Fruit fly (Drosophila melanogaster) whole organism, pupa: ENCODE results near the gene Cht2.
A peak's percentile ranks its signal among the peaks of the same experiment; 100 is the strongest.

Experiments used
- CG12605 ChIP-seq: fragments of 200-800 bp; sonication (Bioruptor generic); IDR thresholded peaks from 2 replicates; pipeline ENCODE4 v1.3.6; 2022; ENCODE audit warnings: missing biosample characterization, missing genetic modification characterization
- CG13204 ChIP-seq: fragments of 200-800 bp; sonication (Bioruptor generic); optimal IDR thresholded peaks from 2 replicates; lab custom pipeline; 2018; ENCODE audit warnings: missing biosample characterization, mild to moderate bottlenecking, missing genetic modification characterization, moderate library complexity
- CG14655 ChIP-seq: fragments of 200-800 bp; sonication (Bioruptor generic); optimal IDR thresholded peaks from 3 replicates; lab custom pipeline; 2017; ENCODE audit warnings: mild to moderate bottlenecking, missing biosample characterization, missing genetic modification reagents, missing genetic modification characterization
- CG15710 ChIP-seq: fragments of 200-800 bp; sonication (Bioruptor generic); optimal IDR thresholded peaks from 2 replicates; lab custom pipeline; 2018; ENCODE audit warnings: missing biosample characterization, mild to moderate bottlenecking, missing genetic modification characterization, moderate library complexity
- CG17806 ChIP-seq: fragments of 200-800 bp; sonication (Bioruptor generic); optimal IDR thresholded peaks from 2 replicates; lab custom pipeline; 2018; ENCODE audit warnings: missing biosample characterization, mild to moderate bottlenecking, missing genetic modification characterization, moderate library complexity
- CG4496 ChIP-seq: fragments of 200-800 bp; sonication (Bioruptor generic); IDR thresholded peaks from 3 replicates; pipeline ENCODE4 v1.3.6; 2022; ENCODE audit warnings: missing biosample characterization, missing genetic modification characterization
- CG8159 ChIP-seq: fragments of 200-800 bp; sonication (Bioruptor generic); optimal IDR thresholded peaks from 3 replicates; lab custom pipeline; 2018; ENCODE audit warnings: missing biosample characterization, mild to moderate bottlenecking, missing genetic modification characterization, moderate library complexity
- EcR ChIP-seq: fragments of 200-800 bp; sonication (Bioruptor generic); optimal IDR thresholded peaks from 3 replicates; lab custom pipeline; 2019; ENCODE audit warnings: missing biosample characterization, missing genetic modification characterization, mild to moderate bottlenecking, moderate library complexity, missing genetic modification reagents
- Pif1A ChIP-seq: fragments of 200-800 bp; sonication (Bioruptor generic); optimal IDR thresholded peaks from 3 replicates; lab custom pipeline; 2016; ENCODE audit warnings: missing biosample characterization, missing genetic modification characterization

- no peak for TF ChIP-seq CG8159 (tag; lab: Kevin White, UChicago)
- no peak for TF ChIP-seq CG14655 (GFP tag; lab: Kevin White, UChicago)
- no peak for TF ChIP-seq Pif1A
- TF ChIP-seq CG12605 (GFP tag; lab: Robert Waterston, UW): no peak
- peak; percentile 52 for TF ChIP-seq EcR (GFP tag; lab: Kevin White, UChicago)
- no peak for TF ChIP-seq CG15710 (tag; lab: Kevin White, UChicago)
- TF ChIP-seq CG17806 (tag; lab: Kevin White, UChicago): no peak
- no peak for TF ChIP-seq CG4496
- TF ChIP-seq CG13204 (GFP tag; lab: Kevin White, UChicago): no peak
Observed at dm6 chr3L:1709161-1709560, 46.6 kb downstream of the Cht2 start.
